Fruit fly (Drosophila melanogaster): Measurements from ENCODE around the gene CG14011.
A peak's percentile ranks its signal among the peaks of the same experiment; 100 is the strongest.

The CG14011 gene

DNA sequence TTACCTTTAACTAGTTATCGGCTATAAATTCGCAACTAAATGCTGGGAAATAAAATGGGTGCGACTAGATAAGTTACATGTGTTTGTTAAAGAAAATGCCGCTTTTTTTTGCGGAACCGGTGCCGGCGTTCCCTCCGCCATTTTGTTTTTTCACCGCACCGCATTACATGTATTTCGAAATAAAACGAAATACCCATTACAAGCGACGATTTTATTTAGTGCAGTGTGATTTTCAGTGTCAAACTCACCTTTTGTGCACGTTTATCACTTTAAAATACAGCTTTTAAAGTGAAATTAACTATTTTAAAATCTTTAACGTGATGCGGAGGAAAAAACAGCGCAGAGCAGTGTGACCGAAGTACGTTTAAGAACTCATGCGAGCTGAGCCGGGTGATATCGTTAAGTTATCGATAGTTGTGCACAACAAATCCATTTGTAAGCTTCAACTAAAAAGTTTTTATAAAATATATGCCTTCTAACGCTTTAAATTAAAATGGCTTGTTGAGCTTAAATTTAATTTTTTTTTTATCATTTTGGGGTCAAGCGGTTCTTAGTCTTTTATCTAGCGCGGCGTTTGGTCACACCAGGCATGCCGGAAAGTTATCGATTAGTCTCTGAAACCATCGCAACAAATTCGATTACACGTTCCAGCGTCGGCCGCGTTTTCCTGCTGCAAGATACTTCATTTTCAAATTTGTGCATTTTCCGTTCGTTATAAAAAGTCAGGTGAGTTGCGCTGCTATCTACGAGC lies 38.8 kb downstream of the CG14011 start, which contains the start of the genes Hel25E and Lam (continued):
- TF ChIP-seq CG14667 (GFP tag; IDR thresholded peaks at IDR 0.05) (no peak), CG31388 (GFP tag; optimal IDR thresholded peaks at IDR 0.05) (no peak), Aef1 (GFP tag; IDR thresholded peaks at IDR 0.05) (no peak), CG6854 (GFP tag; optimal IDR thresholded peaks at IDR 0.05) (no peak), Hsf (GFP tag; optimal IDR thresholded peaks at IDR 0.05) (no peak), CG6654 (GFP tag; optimal IDR thresholded peaks at IDR 0.05) (no peak), sc (optimal IDR thresholded peaks at IDR 0.05) (no peak), sc (GFP tag; optimal IDR thresholded peaks at IDR 0.05) (no peak), CG32772 (GFP tag; IDR thresholded peaks at IDR 0.05) (no peak), CG31365 (tag; optimal IDR thresholded peaks at IDR 0.05) (no peak), CG9876 (GFP tag; optimal IDR thresholded peaks at IDR 0.05) (no peak), CG13287 (GFP tag; IDR thresholded peaks at IDR 0.05; ENCODE audit: partially characterized antibody) (peak; percentile 95), Ets97D (GFP tag; optimal IDR thresholded peaks at IDR 0.05) (peak; percentile 82), CG16779 (GFP tag; IDR thresholded peaks at IDR 0.05) (no peak), CG3281 (GFP tag; optimal IDR thresholded peaks at IDR 0.05) (no peak), CG1792 (GFP tag; optimal IDR thresholded peaks at IDR 0.05) (no peak), CG9797 (GFP tag; optimal IDR thresholded peaks at IDR 0.05) (peak; percentile 98), run (tag; optimal IDR thresholded peaks at IDR 0.05) (no peak), ind (GFP tag; optimal IDR thresholded peaks at IDR 0.05) (no peak), hth (optimal IDR thresholded peaks at IDR 0.05) (no peak), chinmo (GFP tag; IDR thresholded peaks at IDR 0.05; ENCODE audit: partially characterized antibody) (no peak), Max (GFP tag; optimal IDR thresholded peaks at IDR 0.05) (no peak), CG12744 (GFP tag; optimal IDR thresholded peaks at IDR 0.05) (no peak), Atf-2 (GFP tag; optimal IDR thresholded peaks at IDR 0.05) (no peak), PHDP (tag; optimal IDR thresholded peaks at IDR 0.05) (no peak), Doc2 (GFP tag; IDR thresholded peaks at IDR 0.05) (no peak), D (optimal IDR thresholded peaks at IDR 0.05) (no peak), D (GFP tag; optimal IDR thresholded peaks at IDR 0.05) (no peak), caup (GFP tag; optimal IDR thresholded peaks at IDR 0.05; ENCODE audit: severe bottlenecking) (no peak), CG18619 (GFP tag; optimal IDR thresholded peaks at IDR 0.05) (no peak), so (GFP tag; IDR thresholded peaks at IDR 0.05) (no peak), gcm2 (GFP tag; optimal IDR thresholded peaks at IDR 0.05) (no peak), CG15514 (GFP tag; optimal IDR thresholded peaks at IDR 0.05) (peak; percentile 73), CG11560 (tag; IDR thresholded peaks at IDR 0.05) (peak; percentile 39; the same call in 1 of the 3 replicates), trem (tag; optimal IDR thresholded peaks at IDR 0.05) (peak; percentile 81), grn (GFP tag; optimal IDR thresholded peaks at IDR 0.05) (no peak), Rx (GFP tag; IDR thresholded peaks at IDR 0.05) (no peak), sima (GFP tag; optimal IDR thresholded peaks at IDR 0.05) (no peak), aop (GFP tag; IDR thresholded peaks at IDR 0.05) (no peak), dmrt11E (tag; optimal IDR thresholded peaks at IDR 0.05) (no peak), ab (GFP tag; optimal IDR thresholded peaks at IDR 0.05) (no peak), inv (GFP tag; IDR thresholded peaks at IDR 0.05; ENCODE audit: partially characterized antibody) (peak; percentile 81), CrebB (tag; optimal IDR thresholded peaks at IDR 0.05) (no peak), CG10565 (GFP tag; optimal IDR thresholded peaks at IDR 0.05) (no peak), CG4328 (GFP tag; optimal IDR thresholded peaks at IDR 0.05) (no peak), CG30431 (GFP tag; optimal IDR thresholded peaks at IDR 0.05) (no peak), ssp (GFP tag; IDR thresholded peaks at IDR 0.05) (no peak), zfh1 (GFP tag; IDR thresholded peaks at IDR 0.05) (no peak), zen (tag; optimal IDR thresholded peaks at IDR 0.05) (no peak), Lpt (GFP tag; optimal IDR thresholded peaks at IDR 0.05) (no peak), Doc3 (GFP tag; IDR thresholded peaks at IDR 0.05; ENCODE audit: partially characterized antibody) (peak; percentile 87), ranshi (GFP tag; IDR thresholded peaks at IDR 0.05) (no peak)
